Fruit fly (Drosophila melanogaster) whole organism, prepupa: ENCODE measurements around the gene IA-2.

Experiments used
- CG10631 ChIP-seq: fragments of 200-800 bp; sonication (Bioruptor generic); optimal IDR thresholded peaks from 2 replicates; lab custom pipeline; 2016; ENCODE audit warnings: missing biosample characterization, missing genetic modification characterization
- CG15336 ChIP-seq: fragments of 200-800 bp; sonication (Bioruptor generic); IDR thresholded peaks from 2 replicates; pipeline ENCODE4 v1.3.6; 2022; ENCODE audit warnings: missing biosample characterization, missing genetic modification characterization
- CG3032 ChIP-seq: fragments of 200-800 bp; optimal IDR thresholded peaks from 2 replicates; lab custom pipeline; 2019; ENCODE audit warnings: missing biosample characterization, mild to moderate bottlenecking, missing genetic modification characterization, moderate library complexity
- CG34406 ChIP-seq: fragments of 200-800 bp; sonication (Bioruptor generic); optimal IDR thresholded peaks from 3 replicates; lab custom pipeline; 2016; ENCODE audit warnings: missing biosample characterization, missing genetic modification characterization
- CG3919 ChIP-seq: fragments of 200-800 bp; sonication (Bioruptor generic); optimal IDR thresholded peaks from 3 replicates; lab custom pipeline; 2016; ENCODE audit warnings: missing biosample characterization, missing genetic modification characterization
- CG6276 ChIP-seq: fragments of 200-800 bp; sonication (Bioruptor generic); optimal IDR thresholded peaks from 2 replicates; lab custom pipeline; 2017; ENCODE audit warnings: missing biosample characterization, mild to moderate bottlenecking, missing genetic modification characterization
- CG8119 ChIP-seq: fragments of 200-800 bp; sonication (Bioruptor generic); IDR thresholded peaks from 3 replicates; pipeline ENCODE4 v1.3.6; 2022; ENCODE audit warnings: missing biosample characterization, missing genetic modification characterization
- CG8632 ChIP-seq: fragments of 200-800 bp; sonication (Bioruptor generic); optimal IDR thresholded peaks from 3 replicates; lab custom pipeline; 2016; ENCODE audit warnings: missing biosample characterization, missing genetic modification characterization
- Hr39 ChIP-seq: fragments of 200-800 bp; sonication (Bioruptor generic); optimal IDR thresholded peaks from 2 replicates; lab custom pipeline; 2016; ENCODE audit warnings: missing biosample characterization, missing genetic modification characterization
- OdsH ChIP-seq: fragments of 200-800 bp; sonication (Bioruptor generic); optimal IDR thresholded peaks from 3 replicates; lab custom pipeline; 2016; ENCODE audit warnings: missing biosample characterization, missing genetic modification characterization

- TF ChIP-seq OdsH (GFP tag; lab: Kevin White, UChicago) (no peak), CG8632 (GFP tag; lab: Kevin White, UChicago) (no peak), CG34406 (GFP tag; lab: Kevin White, UChicago) (no peak), CG3919 (no peak), CG10631 (no peak), CG15336 (no peak), CG8119 (GFP tag; lab: Robert Waterston, UW) (no peak), CG3032 (tag; lab: Kevin White, UChicago) (no peak), CG6276 (no peak), Hr39 (no peak)
These were observed 40.0 kb downstream of the IA-2 start for dm6 chr2L:1007840-1008241.
